Worm (Caenorhabditis elegans) whole organism, L2 larva: Measurements from ENCODE around the gene F45D3.4.

Experiments
- elt-1 ChIP-seq: fragments of 150-350 bp; optimal IDR thresholded peaks from 2 replicates; lab custom pipeline; 2014; ENCODE audit warnings: missing biosample characterization, missing genetic modification characterization
- unc-62 ChIP-seq: fragments of 150-350 bp; optimal IDR thresholded peaks from 2 replicates; lab custom pipeline; 2014; ENCODE audit warnings: missing biosample characterization, missing genetic modification reagents, missing genetic modification characterization
- ztf-4 ChIP-seq: fragments of 150-350 bp; optimal IDR thresholded peaks from 2 replicates; lab custom pipeline; 2014; ENCODE audit warnings: missing biosample characterization, missing genetic modification characterization

DNA sequence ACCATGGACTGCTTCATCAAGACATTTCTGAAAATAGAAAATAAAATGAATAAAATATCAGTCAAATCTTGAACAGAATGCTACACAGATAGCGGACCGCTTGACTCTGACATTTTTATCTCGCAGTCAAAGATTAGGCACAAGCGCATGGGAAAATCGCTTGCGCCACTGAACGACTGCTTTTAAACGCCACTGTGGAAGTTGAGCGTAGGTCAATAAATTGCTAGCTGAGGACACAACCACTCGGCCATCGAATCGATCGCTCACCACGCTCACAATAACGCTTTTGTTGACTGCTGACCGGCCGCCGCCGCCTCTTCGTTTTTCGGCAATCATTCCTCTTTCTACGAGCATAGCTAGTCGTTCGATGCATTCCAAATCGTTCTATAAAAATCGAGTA is 43.8 kb upstream of the F45D3.4 start:
- TF ChIP-seq unc-62 (GFP tag; lab: Kevin White, UChicago): no peak
- TF ChIP-seq ztf-4: no peak
- no peak for TF ChIP-seq elt-1 (tag; lab: Kevin White, UChicago)
